Fruit fly (Drosophila melanogaster) whole organism, prepupa: ENCODE results near the gene Traf-like.
A peak's percentile ranks its signal among the peaks of the same experiment; 100 is the strongest.

Source experiments
- Blimp-1 ChIP-seq: fragments of 200-800 bp; sonication (Bioruptor generic); optimal IDR thresholded peaks from 3 replicates; lab custom pipeline; 2017; ENCODE audit warnings: missing biosample characterization, missing genetic modification characterization, mild to moderate bottlenecking, moderate library complexity, missing genetic modification reagents
- CG10631 ChIP-seq: fragments of 200-800 bp; sonication (Bioruptor generic); optimal IDR thresholded peaks from 2 replicates; lab custom pipeline; 2016; ENCODE audit warnings: missing biosample characterization, missing genetic modification characterization
- CG11762 ChIP-seq: fragments of 200-800 bp; sonication (Bioruptor generic); optimal IDR thresholded peaks from 3 replicates; lab custom pipeline; 2016; ENCODE audit warnings: missing biosample characterization, missing genetic modification characterization; ENCODE audit not compliant: insufficient read depth
- CG11902 ChIP-seq: fragments of 200-800 bp; sonication (Bioruptor generic); optimal IDR thresholded peaks from 3 replicates; lab custom pipeline; 2016; ENCODE audit warnings: missing biosample characterization, missing genetic modification characterization
- CG15336 ChIP-seq: fragments of 200-800 bp; sonication (Bioruptor generic); IDR thresholded peaks from 2 replicates; pipeline ENCODE4 v1.3.6; 2022; ENCODE audit warnings: missing biosample characterization, missing genetic modification characterization
- CG1621 ChIP-seq: fragments of 200-800 bp; sonication (Bioruptor generic); optimal IDR thresholded peaks from 3 replicates; lab custom pipeline; 2018; ENCODE audit warnings: missing biosample characterization, mild to moderate bottlenecking, missing genetic modification characterization
- CG16779 ChIP-seq: fragments of 200-800 bp; sonication (Bioruptor generic); optimal IDR thresholded peaks from 3 replicates; lab custom pipeline; 2017; ENCODE audit warnings: missing biosample characterization, mild to moderate bottlenecking, missing genetic modification characterization
- CG3032 ChIP-seq: fragments of 200-800 bp; optimal IDR thresholded peaks from 2 replicates; lab custom pipeline; 2019; ENCODE audit warnings: missing biosample characterization, mild to moderate bottlenecking, missing genetic modification characterization, moderate library complexity
- CG31627 ChIP-seq: fragments of 200-800 bp; sonication (Bioruptor generic); optimal IDR thresholded peaks from 3 replicates; lab custom pipeline; 2016; ENCODE audit warnings: missing biosample characterization, missing genetic modification characterization
- CG32006 ChIP-seq: fragments of 200-800 bp; sonication (Bioruptor generic); optimal IDR thresholded peaks from 3 replicates; lab custom pipeline; 2017; ENCODE audit warnings: missing biosample characterization, mild to moderate bottlenecking, missing genetic modification characterization
- CG34406 ChIP-seq: fragments of 200-800 bp; sonication (Bioruptor generic); optimal IDR thresholded peaks from 3 replicates; lab custom pipeline; 2016; ENCODE audit warnings: missing biosample characterization, missing genetic modification characterization
- CG3919 ChIP-seq: fragments of 200-800 bp; sonication (Bioruptor generic); optimal IDR thresholded peaks from 3 replicates; lab custom pipeline; 2016; ENCODE audit warnings: missing biosample characterization, missing genetic modification characterization
- CG6163 ChIP-seq: fragments of 200-800 bp; sonication (Bioruptor generic); IDR thresholded peaks from 3 replicates; pipeline ENCODE4 v1.3.6; 2022; ENCODE audit warnings: missing biosample characterization, missing genetic modification characterization
- CG6808 ChIP-seq: fragments of 200-800 bp; sonication (Bioruptor generic); optimal IDR thresholded peaks from 3 replicates; lab custom pipeline; 2017; ENCODE audit warnings: missing biosample characterization, missing genetic modification characterization, mild to moderate bottlenecking, moderate library complexity, missing genetic modification reagents
- CG8119 ChIP-seq: fragments of 200-800 bp; sonication (Bioruptor generic); IDR thresholded peaks from 3 replicates; pipeline ENCODE4 v1.3.6; 2022; ENCODE audit warnings: missing biosample characterization, missing genetic modification characterization
- Eip78C ChIP-seq: fragments of 200-800 bp; sonication (Bioruptor generic); peaks from one replicate; lab custom pipeline; 2016; ENCODE audit warnings: missing biosample characterization, missing genetic modification characterization
- Eip93F ChIP-seq: fragments of 200-800 bp; sonication (Bioruptor generic); optimal IDR thresholded peaks from 2 replicates; lab custom pipeline; 2016; ENCODE audit warnings: missing biosample characterization, mild to moderate bottlenecking, missing genetic modification characterization
- Ets21C ChIP-seq: fragments of 200-800 bp; sonication (Bioruptor generic); optimal IDR thresholded peaks from 3 replicates; lab custom pipeline; 2016; ENCODE audit warnings: missing biosample characterization, missing genetic modification characterization
- Ets96B ChIP-seq: fragments of 200-800 bp; optimal IDR thresholded peaks from 2 replicates; lab custom pipeline; 2019; ENCODE audit warnings: missing biosample characterization, mild to moderate bottlenecking, missing genetic modification characterization, moderate library complexity
- Hr39 ChIP-seq: fragments of 200-800 bp; sonication (Bioruptor generic); optimal IDR thresholded peaks from 2 replicates; lab custom pipeline; 2016; ENCODE audit warnings: missing biosample characterization, missing genetic modification characterization
- Met ChIP-seq: fragments of 200-800 bp; sonication (Bioruptor generic); optimal IDR thresholded peaks from 3 replicates; lab custom pipeline; 2016; ENCODE audit warnings: missing biosample characterization, missing genetic modification characterization
- OdsH ChIP-seq: fragments of 200-800 bp; sonication (Bioruptor generic); optimal IDR thresholded peaks from 3 replicates; lab custom pipeline; 2016; ENCODE audit warnings: missing biosample characterization, missing genetic modification characterization
- Smox ChIP-seq: fragments of 200-800 bp; sonication (Bioruptor generic); optimal IDR thresholded peaks from 3 replicates; lab custom pipeline; 2016; ENCODE audit warnings: missing biosample characterization, missing genetic modification characterization
- Sox14 ChIP-seq: fragments of 200-800 bp; sonication (Bioruptor generic); optimal IDR thresholded peaks from 3 replicates; lab custom pipeline; 2016; ENCODE audit warnings: missing biosample characterization, missing genetic modification characterization
- Sox15 ChIP-seq: fragments of 200-800 bp; sonication (Bioruptor generic); optimal IDR thresholded peaks from 3 replicates; lab custom pipeline; 2016; ENCODE audit warnings: missing biosample characterization, missing genetic modification characterization
- achi ChIP-seq: fragments of 200-800 bp; sonication (Bioruptor generic); optimal IDR thresholded peaks from 3 replicates; lab custom pipeline; 2016; ENCODE audit warnings: missing biosample characterization, missing genetic modification characterization
- dac ChIP-seq: fragments of 200-800 bp; sonication (Bioruptor generic); optimal IDR thresholded peaks from 2 replicates; lab custom pipeline; 2017; ENCODE audit warnings: missing biosample characterization, mild to moderate bottlenecking, missing genetic modification characterization
- dsx ChIP-seq: fragments of 200-800 bp; optimal IDR thresholded peaks from 3 replicates; lab custom pipeline; 2019; ENCODE audit warnings: missing biosample characterization, mild to moderate bottlenecking, missing genetic modification characterization, moderate library complexity; ENCODE audit not compliant: poor library complexity, severe bottlenecking
- eg ChIP-seq: fragments of 200-800 bp; sonication (Bioruptor generic); IDR thresholded peaks from 3 replicates; pipeline ENCODE4 v1.3.6; 2022; ENCODE audit warnings: missing biosample characterization, missing genetic modification characterization
- fd85E ChIP-seq: fragments of 200-800 bp; sonication (Bioruptor generic); optimal IDR thresholded peaks from 3 replicates; lab custom pipeline; 2016; ENCODE audit warnings: missing biosample characterization, missing genetic modification characterization
- fkh ChIP-seq: fragments of 200-800 bp; sonication (Bioruptor generic); optimal IDR thresholded peaks from 3 replicates; lab custom pipeline; 2017; ENCODE audit warnings: missing biosample characterization, mild to moderate bottlenecking, missing genetic modification characterization, moderate library complexity
- net ChIP-seq: fragments of 200-800 bp; sonication (Bioruptor generic); optimal IDR thresholded peaks from 3 replicates; lab custom pipeline; 2016; ENCODE audit warnings: missing biosample characterization, missing genetic modification characterization
- pdm3 ChIP-seq: fragments of 200-800 bp; sonication (Bioruptor generic); optimal IDR thresholded peaks from 3 replicates; lab custom pipeline; 2016; ENCODE audit warnings: missing biosample characterization, missing genetic modification characterization
- svp ChIP-seq: fragments of 200-800 bp; sonication (Bioruptor generic); peaks from one replicate; lab custom pipeline; 2016; ENCODE audit warnings: missing biosample characterization, missing genetic modification characterization

Gene Traf-like

dm6 chrX:16373541-16373940, 41.3 kb upstream of the Traf-like start (continued):
- TF ChIP-seq CG10631 (GFP tag; lab: Kevin White, UChicago) (no peak), CG11762 (GFP tag; lab: Kevin White, UChicago) (no peak), CG32006 (GFP tag; lab: Kevin White, UChicago) (no peak), dsx (GFP tag; lab: Kevin White, UChicago) (no peak), pdm3 (GFP tag; lab: Kevin White, UChicago) (no peak), Eip78C (GFP tag; lab: Kevin White, UChicago) (peak; percentile 79), OdsH (GFP tag; lab: Kevin White, UChicago) (no peak), Eip93F (GFP tag; lab: Kevin White, UChicago) (no peak), achi (no peak), CG16779 (tag; lab: Kevin White, UChicago) (no peak), CG8119 (GFP tag; lab: Robert Waterston, UW) (peak; percentile 45; the same call in 1 of the 3 replicates), CG31627 (no peak), Ets96B (tag; lab: Kevin White, UChicago) (peak; percentile 40), Sox15 (no peak), CG1621 (tag; lab: Kevin White, UChicago) (no peak)

DNA sequence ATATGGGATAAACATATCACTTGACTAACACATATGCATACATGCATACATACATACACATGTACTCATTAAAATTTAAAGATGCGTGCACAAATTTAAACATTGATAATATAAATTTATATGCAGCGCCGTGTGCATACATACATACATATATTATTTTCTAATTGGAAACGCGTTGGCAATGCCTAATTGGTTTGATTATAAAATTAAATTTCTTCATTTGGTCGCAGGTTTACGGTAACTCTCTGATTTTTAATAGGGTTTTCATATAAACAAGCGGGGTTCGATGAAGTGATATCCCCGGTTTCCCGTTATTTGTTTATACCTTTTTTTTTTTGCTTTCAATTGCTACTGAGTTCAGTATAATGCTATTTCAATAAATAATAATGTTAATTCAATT, 40.8 kb upstream of the Traf-like start:
- TF ChIP-seq svp (GFP tag; lab: Kevin White, UChicago) (no peak), Smox (no peak), CG6808 (GFP tag; lab: Kevin White, UChicago) (no peak), dac (GFP tag; lab: Kevin White, UChicago) (no peak), CG11902 (GFP tag; lab: Kevin White, UChicago) (no peak), Met (GFP tag; lab: Kevin White, UChicago) (no peak), net (GFP tag; lab: Kevin White, UChicago) (no peak), Ets21C (GFP tag; lab: Kevin White, UChicago) (no peak), CG3919 (GFP tag; lab: Kevin White, UChicago) (no peak), CG16779 (tag; lab: Kevin White, UChicago) (no peak), CG34406 (GFP tag; lab: Kevin White, UChicago) (no peak), eg (GFP tag; lab: Robert Waterston, UW) (no peak), Eip93F (GFP tag; lab: Kevin White, UChicago) (no peak), Blimp-1 (GFP tag; lab: Kevin White, UChicago) (no peak), Sox15 (no peak), Hr39 (GFP tag; lab: Kevin White, UChicago) (no peak)
- TF ChIP-seq, all 60 proteins: peak for 0

DNA sequence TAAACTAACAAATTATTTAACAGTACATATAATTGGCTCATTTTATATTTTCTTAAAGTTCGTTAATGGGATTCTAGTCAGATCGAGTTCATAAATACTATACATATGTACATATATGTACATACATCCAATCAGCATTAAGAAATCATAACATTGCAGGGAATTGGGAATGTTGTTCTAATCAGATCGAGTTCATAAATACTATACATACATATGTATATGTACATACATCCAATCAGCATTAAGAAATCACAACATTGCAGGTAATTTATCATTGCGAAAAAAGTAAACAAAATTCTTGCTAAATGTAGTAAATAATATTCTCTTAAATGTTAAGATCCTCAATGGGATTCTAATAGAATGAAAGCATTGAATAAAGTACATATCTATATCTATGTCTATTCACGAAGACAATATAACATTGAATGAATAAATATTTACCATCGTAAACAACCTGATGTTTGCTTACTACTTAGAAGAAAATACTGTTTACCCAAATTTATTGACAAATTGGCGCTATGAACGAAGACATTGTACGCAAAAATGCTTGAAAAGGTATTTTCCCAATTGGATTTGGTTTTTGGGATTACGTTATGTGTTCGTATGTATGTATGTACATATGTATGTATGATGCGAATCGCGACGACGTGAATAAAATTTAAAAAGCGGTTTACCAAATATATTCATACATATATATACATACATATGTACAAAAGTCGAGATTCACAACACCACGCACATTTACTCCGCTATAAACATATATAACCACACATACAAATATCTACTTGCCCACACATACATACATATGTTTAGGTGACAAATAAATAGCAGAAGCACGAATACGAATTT, 31.0 kb upstream of the Traf-like start:
- TF ChIP-seq dac (GFP tag; lab: Kevin White, UChicago) = no peak
- TF ChIP-seq fkh (GFP tag; lab: Kevin White, UChicago) = peak; percentile 86
- no peak for TF ChIP-seq CG6163 (GFP tag; lab: Robert Waterston, UW)
- no peak for TF ChIP-seq dsx (GFP tag; lab: Kevin White, UChicago)
- TF ChIP-seq CG15336 (GFP tag; lab: Robert Waterston, UW) = peak; percentile 14; the same call in 1 of the 2 replicates
- no peak for TF ChIP-seq CG1621 (tag; lab: Kevin White, UChicago)
- no peak for TF ChIP-seq fd85E (GFP tag; lab: Kevin White, UChicago)
- TF ChIP-seq Eip78C (GFP tag; lab: Kevin White, UChicago) = peak; percentile 62
- TF ChIP-seq Sox14 (GFP tag; lab: Kevin White, UChicago) = no peak
- TF ChIP-seq Blimp-1 (GFP tag; lab: Kevin White, UChicago) = no peak
- TF ChIP-seq CG3919 (GFP tag; lab: Kevin White, UChicago) = no peak
- TF ChIP-seq CG3032 (tag; lab: Kevin White, UChicago) = no peak
